Worm (Caenorhabditis elegans) whole organism, L1 larva: ENCODE results near the gene tomm-22.

Source experiments
- C16A3.4 ChIP-seq: fragments of 150-350 bp; optimal IDR thresholded peaks from 2 replicates; lab custom pipeline; 2014; ENCODE audit warnings: missing biosample characterization, missing genetic modification characterization
- F16B12.6 ChIP-seq: fragments of 150-350 bp; optimal IDR thresholded peaks from 2 replicates; lab custom pipeline; 2014; ENCODE audit warnings: missing biosample characterization, missing genetic modification characterization
- aha-1 ChIP-seq: fragments of 150-350 bp; optimal IDR thresholded peaks from 2 replicates; lab custom pipeline; 2014; ENCODE audit warnings: missing biosample characterization, missing genetic modification characterization
- alr-1 ChIP-seq: fragments of 200-800 bp; sonication (Bioruptor generic); optimal IDR thresholded peaks from 2 replicates; lab custom pipeline; 2018; ENCODE audit warnings: borderline replicate concordance, mild to moderate bottlenecking, missing genetic modification characterization, missing compliant biosample characterization
- ama-1 ChIP-seq: fragments of 150-350 bp; optimal IDR thresholded peaks from 2 replicates; lab custom pipeline; 2014
- ceh-63 ChIP-seq: fragments of 200-800 bp; sonication (Bioruptor generic); optimal IDR thresholded peaks from 2 replicates; lab custom pipeline; 2018; ENCODE audit warnings: mild to moderate bottlenecking, missing genetic modification characterization, missing compliant biosample characterization
- ceh-82 ChIP-seq, 3 experiments: fragments of 150-350 bp in 1 of 3; sonication (generic microtip) in 2 of 3; optimal IDR thresholded peaks; 2 replicates each; lab custom pipeline; 2014 to 2017; ENCODE audit warnings: missing biosample characterization in 3 of 3, missing genetic modification characterization in 3 of 3
- ceh-90 ChIP-seq: sonication (generic microtip); optimal IDR thresholded peaks from 2 replicates; lab custom pipeline; 2016; ENCODE audit warnings: missing genetic modification characterization, missing compliant biosample characterization
- dsc-1 ChIP-seq: sonication (generic microtip); optimal IDR thresholded peaks from 2 replicates; lab custom pipeline; 2016; ENCODE audit warnings: mild to moderate bottlenecking, missing genetic modification characterization, missing compliant biosample characterization
- efl-1 ChIP-seq, 4 experiments: fragments of 150-350 bp; optimal IDR thresholded peaks in 3 of 4; peaks in 1 of 4; 1 replicate in 1 of 4; 2 replicates in 3 of 4; lab custom pipeline; 2014; ENCODE audit warnings: missing biosample characterization in 2 of 4, missing genetic modification characterization in 2 of 4, missing genetic modification reagents in 2 of 4
- efl-3 ChIP-seq: fragments of 200-800 bp; sonication (Bioruptor generic); optimal IDR thresholded peaks from 2 replicates; lab custom pipeline; 2018; ENCODE audit warnings: mild to moderate bottlenecking, missing genetic modification characterization, missing compliant biosample characterization
- egl-13 ChIP-seq: sonication (generic microtip); optimal IDR thresholded peaks from 2 replicates; lab custom pipeline; 2016; ENCODE audit warnings: missing genotype, missing genetic modification reagents, missing genetic modification characterization, missing compliant biosample characterization
- egl-27 ChIP-seq, 2 experiments: fragments of 150-350 bp in 1 of 2; sonication (generic microtip); optimal IDR thresholded peaks; 3 replicates each; lab custom pipeline; 2017 to 2018; ENCODE audit warnings: missing biosample characterization in 2 of 2, missing genetic modification characterization in 2 of 2, missing genetic modification reagents in 2 of 2
- elt-2 ChIP-seq: sonication (generic microtip); optimal IDR thresholded peaks from 2 replicates; lab custom pipeline; 2016; ENCODE audit warnings: missing genetic modification characterization, mild to moderate bottlenecking, inconsistent platforms, missing compliant biosample characterization, missing genetic modification reagents
- fkh-10 ChIP-seq: sonication (generic microtip); optimal IDR thresholded peaks from 2 replicates; lab custom pipeline; 2017; ENCODE audit warnings: missing biosample characterization, missing genetic modification reagents, missing genetic modification characterization
- fkh-8 ChIP-seq: sonication (generic microtip); optimal IDR thresholded peaks from 2 replicates; lab custom pipeline; 2016; ENCODE audit warnings: mild to moderate bottlenecking, missing genetic modification characterization, missing compliant biosample characterization
- grh-1 ChIP-seq: fragments of 200-800 bp; sonication (Bioruptor generic); IDR thresholded peaks from 2 replicates; pipeline ENCODE4 v1.3.6; 2022; ENCODE audit warnings: missing genetic modification reagents, missing genetic modification characterization, missing compliant biosample characterization
- hlh-17 ChIP-seq: fragments of 200-800 bp; sonication (Bioruptor generic); optimal IDR thresholded peaks from 2 replicates; lab custom pipeline; 2018; ENCODE audit warnings: missing genetic modification characterization, mild to moderate bottlenecking, missing compliant biosample characterization, moderate library complexity, borderline replicate concordance
- hpl-2 ChIP-seq: fragments of 150-350 bp; optimal IDR thresholded peaks from 2 replicates; lab custom pipeline; 2014; ENCODE audit warnings: missing biosample characterization, missing genetic modification reagents, missing genetic modification characterization
- isw-1 ChIP-seq: fragments of 200-800 bp; sonication (Bioruptor generic); IDR thresholded peaks from 2 replicates; pipeline ENCODE4 v1.3.6; 2022; ENCODE audit warnings: missing genetic modification characterization, missing compliant biosample characterization
- lin-14 ChIP-seq: fragments of 200-800 bp; sonication (Bioruptor generic); optimal IDR thresholded peaks from 2 replicates; lab custom pipeline; 2018; ENCODE audit warnings: mild to moderate bottlenecking, missing genetic modification characterization, moderate library complexity, missing compliant biosample characterization
- lin-35 ChIP-seq, 2 experiments: fragments of 150-350 bp; optimal IDR thresholded peaks; 2 replicates each; lab custom pipeline; 2014; ENCODE audit warnings: missing biosample characterization in 2 of 2, missing genetic modification characterization in 2 of 2, missing genetic modification reagents in 2 of 2
- lir-3 ChIP-seq: sonication (generic microtip); optimal IDR thresholded peaks from 2 replicates; lab custom pipeline; 2016; ENCODE audit warnings: mild to moderate bottlenecking, missing genetic modification characterization, moderate library complexity, missing compliant biosample characterization; ENCODE audit not compliant: poor library complexity
- lsy-2 ChIP-seq, 2 experiments: fragments of 150-350 bp; optimal IDR thresholded peaks; 2 replicates each; lab custom pipeline; 2014; ENCODE audit warnings: missing biosample characterization in 2 of 2, missing genetic modification characterization in 2 of 2
- mab-9 ChIP-seq: fragments of 200-800 bp; sonication (Bioruptor generic); IDR thresholded peaks from 2 replicates; pipeline ENCODE4 v1.3.6; 2022; ENCODE audit warnings: missing genetic modification reagents, missing genetic modification characterization, missing compliant biosample characterization
- mdl-1 ChIP-seq, 2 experiments: fragments of 150-350 bp; optimal IDR thresholded peaks; 2 replicates each; lab custom pipeline; 2014 to 2017; ENCODE audit warnings: missing biosample characterization in 2 of 2, missing genetic modification characterization in 2 of 2, inconsistent platforms in 1 of 2
- mef-2 ChIP-seq: fragments of 150-350 bp; optimal IDR thresholded peaks from 2 replicates; lab custom pipeline; 2014; ENCODE audit warnings: missing biosample characterization, missing genetic modification characterization
- mep-1 ChIP-seq: fragments of 150-350 bp; optimal IDR thresholded peaks from 2 replicates; lab custom pipeline; 2014; ENCODE audit warnings: missing biosample characterization, missing genetic modification characterization
- nhr-11 ChIP-seq: fragments of 150-350 bp; optimal IDR thresholded peaks from 2 replicates; lab custom pipeline; 2014; ENCODE audit warnings: missing biosample characterization, missing genetic modification characterization
- nhr-20 ChIP-seq: sonication (generic microtip); optimal IDR thresholded peaks from 2 replicates; lab custom pipeline; 2016; ENCODE audit warnings: mild to moderate bottlenecking, missing genetic modification characterization, missing compliant biosample characterization
- nhr-76 ChIP-seq: sonication (generic microtip); optimal IDR thresholded peaks from 2 replicates; lab custom pipeline; 2017; ENCODE audit warnings: missing biosample characterization, missing genetic modification characterization
- nhr-90 ChIP-seq: sonication (generic microtip); optimal IDR thresholded peaks from 2 replicates; lab custom pipeline; 2016; ENCODE audit warnings: mild to moderate bottlenecking, missing genetic modification characterization, missing compliant biosample characterization; ENCODE audit not compliant: poor library complexity
- pag-3 ChIP-seq: sonication (generic microtip); optimal IDR thresholded peaks from 2 replicates; lab custom pipeline; 2017; ENCODE audit warnings: missing genetic modification characterization, mild to moderate bottlenecking, missing compliant biosample characterization, antibody characterized with exemption, borderline replicate concordance; ENCODE audit not compliant: insufficient read depth
- pax-3 ChIP-seq: fragments of 200-800 bp; sonication (Bioruptor generic); optimal IDR thresholded peaks from 2 replicates; lab custom pipeline; 2018; ENCODE audit warnings: mild to moderate bottlenecking, missing genetic modification characterization, moderate library complexity, missing compliant biosample characterization
- pqm-1 ChIP-seq: sonication (generic microtip); optimal IDR thresholded peaks from 3 replicates; lab custom pipeline; 2017; ENCODE audit warnings: missing biosample characterization, missing genetic modification characterization
- sptf-1 ChIP-seq: fragments of 150-350 bp; optimal IDR thresholded peaks from 2 replicates; lab custom pipeline; 2014; ENCODE audit warnings: missing biosample characterization, missing genetic modification characterization
- tbx-2 ChIP-seq: sonication (generic microtip); optimal IDR thresholded peaks from 2 replicates; lab custom pipeline; 2016; ENCODE audit warnings: missing genetic modification characterization, missing compliant biosample characterization
- unc-130 ChIP-seq: fragments of 150-350 bp; optimal IDR thresholded peaks from 2 replicates; lab custom pipeline; 2017; ENCODE audit warnings: missing biosample characterization, missing genetic modification characterization, inconsistent platforms
- unc-86 ChIP-seq: sonication (generic microtip); optimal IDR thresholded peaks from 2 replicates; lab custom pipeline; 2016; ENCODE audit warnings: missing genetic modification characterization, missing compliant biosample characterization
- ztf-4 ChIP-seq: fragments of 150-350 bp; optimal IDR thresholded peaks from 2 replicates; lab custom pipeline; 2014; ENCODE audit warnings: missing biosample characterization, missing genetic modification characterization

Gene tomm-22

ce11 chrII:470375-470774 lies at the start of gene tomm-22:
Gene tomm-22, minus strand, starts transcription at chrII:470475.
- TF ChIP-seq fkh-10 (GFP tag; lab: Kevin White, UChicago) (no peak), lin-35 (GFP tag; optimal IDR thresholded peaks at IDR 0.05; lab: Kevin White, UChicago) (no peak), ama-1 (no peak), unc-130 (tag; lab: Kevin White, UChicago) (no peak), efl-1 (optimal IDR thresholded peaks at IDR 0.05; lab: Kevin White, UChicago) (no peak), efl-1 (GFP tag; optimal IDR thresholded peaks at IDR 0.05 in 1 of 2; lab: Kevin White, UChicago) (peak in 1 of 2 experiments; percentile 27), pqm-1 (no peak), mdl-1 (tag; optimal IDR thresholded peaks at IDR 0.05; lab: Kevin White, UChicago) (no peak), mef-2 (no peak), nhr-11 (no peak)
- TF ChIP-seq, all 84 proteins: peak for 1

DNA sequence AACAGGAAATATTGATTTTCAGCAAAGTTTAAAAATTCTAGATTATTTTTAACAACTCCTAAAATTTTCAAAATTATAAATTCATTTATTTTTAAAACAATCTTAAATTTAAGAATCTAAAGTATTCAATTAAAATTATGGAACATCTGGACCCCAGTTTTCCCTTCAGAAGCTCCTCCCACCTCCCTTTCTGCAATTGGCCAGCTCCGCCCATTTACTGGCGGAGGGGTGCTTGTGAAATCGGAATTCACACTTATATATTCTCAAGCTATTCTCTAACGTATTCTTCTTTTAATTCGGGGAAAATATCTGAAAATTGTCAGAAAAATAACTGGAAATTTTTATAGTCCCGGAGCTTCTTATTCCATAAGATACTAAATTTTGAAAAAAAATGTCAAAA lies 45.5 kb upstream of the tomm-22 start, which contains the start of gene mab-9:
mab-9 (plus strand) TSS at position 260 of the 400 bp plus-strand sequence.
- TF ChIP-seq unc-86 (tag; lab: Kevin White, UChicago): no peak
- peak in 1 of 2 experiments; percentile 7 for TF ChIP-seq lsy-2 (tag; optimal IDR thresholded peaks at IDR 0.05; lab: Kevin White, UChicago)

- no peak for TF ChIP-seq efl-3 (GFP tag; lab: Kevin White, UChicago)
- TF ChIP-seq grh-1 (GFP tag; lab: Robert Waterston, UW): no peak
- TF ChIP-seq nhr-76 (tag; lab: Kevin White, UChicago): no peak
- no peak for TF ChIP-seq dsc-1 (tag; lab: Kevin White, UChicago)
- TF ChIP-seq nhr-20: no peak
- TF ChIP-seq egl-13 (tag; lab: Kevin White, UChicago): no peak
- TF ChIP-seq aha-1: no peak
- TF ChIP-seq fkh-10 (GFP tag; lab: Kevin White, UChicago): no peak
- TF ChIP-seq elt-2: no peak
- no peak for TF ChIP-seq hpl-2
- TF ChIP-seq, all 84 proteins: peak for 0
Observed at ce11 chrII:512630-513029, 42.4 kb upstream of the tomm-22 start.

DNA sequence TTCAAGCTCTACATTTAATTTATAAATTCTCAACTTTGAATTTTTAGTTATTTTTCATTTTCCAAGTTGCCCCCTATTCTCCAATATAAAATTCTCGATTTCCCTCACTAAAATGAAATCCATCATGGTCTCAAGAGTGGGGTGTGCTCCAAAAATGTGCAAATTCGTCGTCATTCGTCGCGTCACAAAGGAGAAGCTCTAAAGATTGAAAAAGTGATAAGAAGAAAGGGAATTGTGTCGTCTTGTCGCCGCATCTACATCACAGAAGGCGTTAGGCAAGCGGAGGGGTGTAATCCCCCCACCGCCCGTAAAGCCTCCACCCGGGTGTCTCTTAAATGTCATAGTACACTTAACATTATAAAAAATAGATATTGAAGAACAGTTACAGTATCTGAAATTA lies 41.7 kb upstream of the tomm-22 start:
- TF ChIP-seq dsc-1 (tag; lab: Kevin White, UChicago) (no peak), sptf-1 (no peak), pqm-1 (no peak), mab-9 (GFP tag; lab: Robert Waterston, UW) (peak; percentile 58; the same call in 1 of the 2 replicates), nhr-90 (tag; lab: Kevin White, UChicago) (no peak), ceh-90 (tag; lab: Kevin White, UChicago) (no peak), hlh-17 (GFP tag; lab: Kevin White, UChicago) (no peak)

DNA sequence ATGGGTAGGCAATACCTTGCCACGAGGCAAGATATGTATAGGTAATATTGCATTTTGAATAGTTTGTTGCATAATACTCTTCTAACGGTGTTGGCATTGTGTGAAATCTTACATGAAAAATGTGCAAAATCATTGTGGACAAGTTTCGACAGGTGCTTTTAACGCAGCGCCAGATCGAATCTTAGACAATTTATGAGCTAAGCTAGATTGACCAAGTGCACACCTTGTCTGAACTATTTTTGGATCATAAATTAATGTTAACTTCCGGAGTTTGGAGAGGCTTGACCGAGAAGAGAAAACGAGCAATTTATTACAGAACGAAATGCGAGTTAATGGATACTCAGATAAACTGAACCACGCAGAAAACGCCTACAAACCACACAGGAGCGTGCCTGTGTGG lies 39.0 kb upstream of the tomm-22 start, which contains the start of gene srh-105:
srh-105 (minus strand) TSS at position 101 of the 400 bp plus-strand sequence.
- TF ChIP-seq alr-1 (no peak), F16B12.6 (no peak), ceh-90 (tag; lab: Kevin White, UChicago) (no peak), C16A3.4 (no peak), fkh-8 (tag; lab: Kevin White, UChicago) (no peak), pag-3 (no peak), dsc-1 (tag; lab: Kevin White, UChicago) (no peak)

DNA sequence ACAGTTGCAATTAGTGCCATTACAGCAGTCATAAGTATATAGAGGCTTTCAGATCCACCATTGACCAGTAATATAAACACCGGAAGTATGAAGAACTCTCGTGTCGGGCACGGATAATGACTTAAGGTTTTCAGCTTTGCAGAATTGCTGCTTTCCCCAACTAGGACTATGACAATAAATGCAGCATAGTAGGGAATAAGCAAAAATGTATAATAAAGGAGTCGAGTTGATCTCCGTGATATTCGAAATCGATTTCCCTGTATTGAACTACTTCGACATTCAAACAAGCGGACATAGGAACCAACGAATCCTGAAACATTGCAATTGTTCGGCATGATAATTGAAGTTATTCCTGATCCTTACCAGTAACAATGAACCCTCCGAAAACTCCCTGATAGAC lies 38.3 kb upstream of the tomm-22 start:
- TF ChIP-seq nhr-76 (tag; lab: Kevin White, UChicago) (no peak), ztf-4 (tag; lab: Kevin White, UChicago) (no peak), pag-3 (no peak), hlh-17 (GFP tag; lab: Kevin White, UChicago) (no peak), isw-1 (GFP tag; lab: Robert Waterston, UW) (no peak), mef-2 (no peak), mep-1 (tag; lab: Kevin White, UChicago) (no peak), egl-27 (tag; optimal IDR thresholded peaks at IDR 0.05; lab: Kevin White, UChicago) (no peak), ceh-63 (GFP tag; lab: Kevin White, UChicago) (no peak), lin-14 (GFP tag; lab: Kevin White, UChicago) (no peak), pax-3 (tag; lab: Kevin White, UChicago) (no peak), lir-3 (no peak), pqm-1 (no peak), tbx-2 (tag; lab: Kevin White, UChicago) (no peak), elt-2 (no peak), ceh-82 (tag; optimal IDR thresholded peaks at IDR 0.05; lab: Kevin White, UChicago) (no peak), fkh-8 (tag; lab: Kevin White, UChicago) (no peak)
- TF ChIP-seq, all 84 proteins: peak for 0
